Worm (Caenorhabditis elegans): ENCODE results near the gene C03A3.2.

ce11 chrX:11240585-11241115, 22.0 kb upstream of the C03A3.2 start, which contains the start of gene C34F6.10:
- TF ChIP-seq egl-27 (tag; optimal IDR thresholded peaks at IDR 0.05): no peak
- no peak for TF ChIP-seq aly-2 (tag; optimal IDR thresholded peaks at IDR 0.05)
- no peak for TF ChIP-seq elt-3 (tag; optimal IDR thresholded peaks at IDR 0.05)
- TF ChIP-seq dmd-4 (tag; optimal IDR thresholded peaks at IDR 0.05): no peak
- no peak for TF ChIP-seq nhr-25 (tag; optimal IDR thresholded peaks at IDR 0.05)
- no peak for TF ChIP-seq fos-1 (tag; optimal IDR thresholded peaks at IDR 0.05)
- TF ChIP-seq unc-55 (GFP tag; optimal IDR thresholded peaks at IDR 0.05): no peak
- TF ChIP-seq unc-62 (GFP tag; optimal IDR thresholded peaks at IDR 0.05): no peak
- TF ChIP-seq R02D3.7 (tag; optimal IDR thresholded peaks at IDR 0.05): no peak
- TF ChIP-seq snpc-4 (tag; optimal IDR thresholded peaks at IDR 0.05): no peak

Data from whole organism, L2 larva.